Worm (Caenorhabditis elegans) whole organism, L4/young adult: ENCODE results near the gene fbxa-155.

ENCODE experiments used
- W03F9.2 ChIP-seq: fragments of 150-350 bp; optimal IDR thresholded peaks from 2 replicates; lab custom pipeline; 2014; ENCODE audit warnings: missing biosample characterization, missing genetic modification characterization
- dao-5 ChIP-seq: sonication (generic microtip); optimal IDR thresholded peaks from 2 replicates; lab custom pipeline; 2016; ENCODE audit warnings: missing genotype, missing genetic modification characterization, moderate library complexity, missing compliant biosample characterization
- him-1 ChIP-seq: sonication (generic microtip); optimal IDR thresholded peaks from 2 replicates; lab custom pipeline; 2016; ENCODE audit warnings: missing genotype, missing genetic modification reagents, missing genetic modification characterization, missing compliant biosample characterization

Gene fbxa-155

ce11 chrIII:10025989-10026388 lies 16.0 kb upstream of the fbxa-155 start, which contains the start of gene ins-22:
Gene ins-22 (plus strand): TSS chrIII:10026289.
- TF ChIP-seq W03F9.2 (tag; lab: Kevin White, UChicago) (no peak), him-1 (tag; lab: Kevin White, UChicago) (no peak), dao-5 (tag; lab: Kevin White, UChicago) (no peak)

- TF ChIP-seq W03F9.2 (tag; lab: Kevin White, UChicago), result no peak
- TF ChIP-seq dao-5 (tag; lab: Kevin White, UChicago), result no peak
- TF ChIP-seq him-1 (tag; lab: Kevin White, UChicago), result no peak
These were observed 13.4 kb upstream of the fbxa-155 start, which contains the start of gene ins-21 for ce11 chrIII:10023452-10023851. Gene ins-21 (plus strand): TSS chrIII:10023752.

- no peak for TF ChIP-seq dao-5 (tag; lab: Kevin White, UChicago)
- TF ChIP-seq him-1 (tag; lab: Kevin White, UChicago), result no peak
- no peak for TF ChIP-seq W03F9.2 (tag; lab: Kevin White, UChicago)
These were observed 8.0 kb upstream of the fbxa-155 start for ce11 chrIII:10018007-10018406.

ce11 chrIII:10016413-10017051 lies 6.5 kb upstream of the fbxa-155 start, which contains the start of gene rgs-1:
Gene rgs-1 (minus strand): TSS chrIII:10016558.
- TF ChIP-seq him-1 (tag; lab: Kevin White, UChicago), result peak; percentile 68
- peak; percentile 82 for TF ChIP-seq W03F9.2 (tag; lab: Kevin White, UChicago)
- TF ChIP-seq dao-5 (tag; lab: Kevin White, UChicago), result no peak

ce11 chrIII:10012136-10012535 lies 2.1 kb upstream of the fbxa-155 start, which contains the start of gene C05B5.16:
Gene C05B5.16 (plus strand): TSS chrIII:10012436.
- TF ChIP-seq dao-5 (tag; lab: Kevin White, UChicago), result no peak
- no peak for TF ChIP-seq him-1 (tag; lab: Kevin White, UChicago)
- no peak for TF ChIP-seq W03F9.2 (tag; lab: Kevin White, UChicago)

ce11 chrIII:10006734-10007348 lies 3.2 kb downstream of the fbxa-155 start, which contains the start of gene C05B5.8:
Gene C05B5.8 (minus strand): TSS chrIII:10006784.
- no peak for TF ChIP-seq dao-5 (tag; lab: Kevin White, UChicago)
- TF ChIP-seq W03F9.2 (tag; lab: Kevin White, UChicago), result no peak
- no peak for TF ChIP-seq him-1 (tag; lab: Kevin White, UChicago)

- no peak for TF ChIP-seq W03F9.2 (tag; lab: Kevin White, UChicago)
- no peak for TF ChIP-seq dao-5 (tag; lab: Kevin White, UChicago)
- TF ChIP-seq him-1 (tag; lab: Kevin White, UChicago), result no peak
These were observed 5.8 kb downstream of the fbxa-155 start, which contains the start of gene C05B5.11 for ce11 chrIII:10004213-10004612. Gene C05B5.11 (plus strand): TSS chrIII:10004513.

ce11 chrIII:10001060-10001459 lies 9.0 kb downstream of the fbxa-155 start, which contains the start of gene C05B5.5:
Gene C05B5.5 (plus strand): TSS chrIII:10001360.
- TF ChIP-seq dao-5 (tag; lab: Kevin White, UChicago) (no peak), W03F9.2 (tag; lab: Kevin White, UChicago) (no peak), him-1 (tag; lab: Kevin White, UChicago) (no peak)

ce11 chrIII:10000428-10000827 lies 9.6 kb downstream of the fbxa-155 start, which contains the start of gene C05B5.2:
Gene C05B5.2 (minus strand): TSS chrIII:10000528.
- TF ChIP-seq W03F9.2 (tag; lab: Kevin White, UChicago) (no peak), him-1 (tag; lab: Kevin White, UChicago) (no peak), dao-5 (tag; lab: Kevin White, UChicago) (no peak)

- TF ChIP-seq W03F9.2 (tag; lab: Kevin White, UChicago) (no peak), him-1 (tag; lab: Kevin White, UChicago) (no peak), dao-5 (tag; lab: Kevin White, UChicago) (no peak)
These were observed 10.8 kb downstream of the fbxa-155 start, which contains the start of gene C05B5.17 for ce11 chrIII:9999235-9999634. Gene C05B5.17 (minus strand): TSS chrIII:9999335.

ce11 chrIII:9997890-9998289 lies 12.1 kb downstream of the fbxa-155 start, which contains the start of gene pqn-8:
Gene pqn-8 (minus strand): TSS chrIII:9997990.
- no peak for TF ChIP-seq W03F9.2 (tag; lab: Kevin White, UChicago)
- no peak for TF ChIP-seq dao-5 (tag; lab: Kevin White, UChicago)
- no peak for TF ChIP-seq him-1 (tag; lab: Kevin White, UChicago)

- TF ChIP-seq him-1 (tag; lab: Kevin White, UChicago), result no peak
- no peak for TF ChIP-seq dao-5 (tag; lab: Kevin White, UChicago)
- no peak for TF ChIP-seq W03F9.2 (tag; lab: Kevin White, UChicago)
These were observed 16.5 kb downstream of the fbxa-155 start, which contains the start of gene C05B5.4 for ce11 chrIII:9993535-9993934. Gene C05B5.4 (plus strand): TSS chrIII:9993885.

ce11 chrIII:9991324-9991723 lies 18.7 kb downstream of the fbxa-155 start:
- TF ChIP-seq W03F9.2 (tag; lab: Kevin White, UChicago) (no peak), dao-5 (tag; lab: Kevin White, UChicago) (no peak), him-1 (tag; lab: Kevin White, UChicago) (no peak)
